ENCODE assay signal across 5 worm cellular contexts in the genomic region with DNA sequence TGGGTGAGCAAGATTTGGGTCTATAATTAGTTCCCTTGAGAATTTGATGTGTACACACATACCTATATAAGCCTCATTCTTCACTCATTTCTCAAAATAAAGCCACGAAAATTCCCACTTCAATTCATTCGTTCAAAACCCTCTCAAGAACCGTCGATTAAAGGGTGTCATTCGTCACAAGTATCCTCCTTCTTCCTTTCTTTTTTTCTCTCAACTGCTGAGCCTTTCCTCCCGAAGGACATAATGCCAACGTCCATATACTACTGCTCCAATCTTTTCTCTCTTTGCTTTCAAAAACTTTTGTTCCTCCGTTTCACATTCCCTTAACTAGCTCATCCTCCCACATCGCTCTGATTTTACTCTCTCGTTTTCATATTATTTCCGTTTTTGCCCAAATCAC.
A peak's percentile ranks its signal among the peaks of the same experiment; 100 is the strongest.
TF ChIP-seq lines count a peak whose summit lies in the region.

A gene (plus strand): TSS at position 137 of the 400 bp plus-strand sequence.

TF ChIP-seq in whole organism, L1 larva, 84 proteins besides CTCF, POLR2A, EP300 and RAD21:
- TF ChIP-seq fkh-8 (tag; optimal IDR thresholded peaks at IDR 0.05; lab: Kevin White, UChicago) (no peak), elt-3 (tag; optimal IDR thresholded peaks at IDR 0.05; lab: Kevin White, UChicago) (no peak), ztf-4 (tag; optimal IDR thresholded peaks at IDR 0.05; lab: Kevin White, UChicago) (no peak), nhr-28 (tag; optimal IDR thresholded peaks at IDR 0.05; lab: Kevin White, UChicago) (no peak), lin-14 (GFP tag; optimal IDR thresholded peaks at IDR 0.05; lab: Kevin White, UChicago) (peak; percentile 63)

TF ChIP-seq in whole organism, L2 larva, 48 proteins besides CTCF, POLR2A, EP300 and RAD21 (continues in another document):
- no peak for TF ChIP-seq mbf-1 (tag; optimal IDR thresholded peaks at IDR 0.05; lab: Kevin White, UChicago)
- no peak for TF ChIP-seq ceh-16 (tag; optimal IDR thresholded peaks at IDR 0.05; lab: Kevin White, UChicago)
- TF ChIP-seq sma-9 (GFP tag; optimal IDR thresholded peaks at IDR 0.05; lab: Kevin White, UChicago): peak; percentile 28
- TF ChIP-seq sma-9 (tag; optimal IDR thresholded peaks at IDR 0.05; lab: Kevin White, UChicago): no peak
- TF ChIP-seq lin-39 (tag; optimal IDR thresholded peaks at IDR 0.05; lab: Kevin White, UChicago): no peak
- no peak for TF ChIP-seq sma-3 (GFP tag; optimal IDR thresholded peaks at IDR 0.05; lab: Kevin White, UChicago)
- TF ChIP-seq peb-1 (tag; optimal IDR thresholded peaks at IDR 0.05; lab: Kevin White, UChicago): no peak
- no peak for TF ChIP-seq nhr-25 (tag; optimal IDR thresholded peaks at IDR 0.05; lab: Kevin White, UChicago)
- TF ChIP-seq sem-4 (tag; optimal IDR thresholded peaks at IDR 0.05; lab: Kevin White, UChicago): no peak
- TF ChIP-seq zag-1 (tag; optimal IDR thresholded peaks at IDR 0.05; lab: Kevin White, UChicago): peak; percentile 53
- TF ChIP-seq unc-39 (tag; optimal IDR thresholded peaks at IDR 0.05; lab: Kevin White, UChicago): no peak
- no peak for TF ChIP-seq ztf-1 (GFP tag; conservative IDR thresholded peaks at IDR 0.05; lab: Robert Waterston, UW)
- TF ChIP-seq ceh-82 (tag; optimal IDR thresholded peaks at IDR 0.05; lab: Kevin White, UChicago): no peak
- no peak for TF ChIP-seq ama-1 (optimal IDR thresholded peaks at IDR 0.05; lab: Kevin White, UChicago)
- TF ChIP-seq Y55F3AM.14 (GFP tag; optimal IDR thresholded peaks at IDR 0.05; lab: Kevin White, UChicago): no peak
- TF ChIP-seq gmeb-1 (tag; optimal IDR thresholded peaks at IDR 0.05; lab: Kevin White, UChicago): no peak
- no peak for TF ChIP-seq mdl-1 (tag; optimal IDR thresholded peaks at IDR 0.05; lab: Kevin White, UChicago)
- no peak for TF ChIP-seq alr-1 (tag; optimal IDR thresholded peaks at IDR 0.05; lab: Kevin White, UChicago)
- TF ChIP-seq ztf-4 (tag; optimal IDR thresholded peaks at IDR 0.05; lab: Kevin White, UChicago): no peak
- TF ChIP-seq blmp-1 (tag; optimal IDR thresholded peaks at IDR 0.05; lab: Kevin White, UChicago; ENCODE audit: insufficient read depth): no peak
- no peak for TF ChIP-seq elt-3 (tag; optimal IDR thresholded peaks at IDR 0.05; lab: Kevin White, UChicago)
- no peak for TF ChIP-seq mab-5 (tag; optimal IDR thresholded peaks at IDR 0.05; lab: Kevin White, UChicago)

TF ChIP-seq in whole organism, L3 larva, 47 proteins besides CTCF, POLR2A, EP300 and RAD21:
- no peak for TF ChIP-seq elt-3 (tag; optimal IDR thresholded peaks at IDR 0.05; lab: Kevin White, UChicago)
- no peak for TF ChIP-seq hmg-11 (tag; optimal IDR thresholded peaks at IDR 0.05; lab: Kevin White, UChicago)
- peak; percentile 44 for TF ChIP-seq lin-39 (tag; optimal IDR thresholded peaks at IDR 0.05; lab: Kevin White, UChicago)
- TF ChIP-seq elt-2 (tag; optimal IDR thresholded peaks at IDR 0.05; lab: Kevin White, UChicago): no peak
- TF ChIP-seq fkh-10 (GFP tag; optimal IDR thresholded peaks at IDR 0.05; lab: Kevin White, UChicago): no peak
- TF ChIP-seq ztf-4 (tag; optimal IDR thresholded peaks at IDR 0.05; lab: Kevin White, UChicago): no peak

TF ChIP-seq in whole organism, L4 larva, 104 proteins besides CTCF, POLR2A, EP300 and RAD21:
- TF ChIP-seq ceh-32 (tag; optimal IDR thresholded peaks at IDR 0.05; lab: Kevin White, UChicago; ENCODE audit: poor library complexity): no peak
- peak; percentile 31 for TF ChIP-seq hlh-30 (tag; optimal IDR thresholded peaks at IDR 0.05; lab: Kevin White, UChicago; ENCODE audit: insufficient read depth)
- TF ChIP-seq F49E8.2 (tag; optimal IDR thresholded peaks at IDR 0.05; lab: Kevin White, UChicago; ENCODE audit: borderline replicate concordance): no peak
- TF ChIP-seq set-16 (GFP tag; IDR thresholded peaks at IDR 0.05; lab: Robert Waterston, UW): no peak
- TF ChIP-seq fkh-10 (GFP tag; optimal IDR thresholded peaks at IDR 0.05; lab: Kevin White, UChicago): peak; percentile 30
- no peak for TF ChIP-seq vab-7 (GFP tag; IDR thresholded peaks at IDR 0.05; lab: Robert Waterston, UW)
- no peak for TF ChIP-seq lir-3 (tag; optimal IDR thresholded peaks at IDR 0.05; lab: Kevin White, UChicago)
- TF ChIP-seq mdt-29 (GFP tag; IDR thresholded peaks at IDR 0.05; lab: Robert Waterston, UW): no peak
- 0 out of 2 replicates have a peak, but pooled peaks have one; percentile 21 for TF ChIP-seq ceh-20 (GFP tag; IDR thresholded peaks at IDR 0.05; lab: Robert Waterston, UW)
- no peak for TF ChIP-seq attf-4 (tag; optimal IDR thresholded peaks at IDR 0.05; lab: Kevin White, UChicago)
- no peak for TF ChIP-seq ces-1 (GFP tag; optimal IDR thresholded peaks at IDR 0.05; lab: Kevin White, UChicago)
- no peak for TF ChIP-seq F26F4.8 (GFP tag; conservative IDR thresholded peaks at IDR 0.05; lab: Robert Waterston, UW)
- TF ChIP-seq mep-1 (tag; optimal IDR thresholded peaks at IDR 0.05; lab: Kevin White, UChicago): peak; percentile 12
- TF ChIP-seq ceh-44 (GFP tag; IDR thresholded peaks at IDR 0.05; lab: Robert Waterston, UW): no peak
- TF ChIP-seq nhr-42 (GFP tag; IDR thresholded peaks at IDR 0.05; lab: Robert Waterston, UW): no peak
- no peak for TF ChIP-seq ceh-62 (tag; optimal IDR thresholded peaks at IDR 0.05; lab: Kevin White, UChicago)
TF ChIP-seq in whole organism, L4 larva: peak in this region for 4.

TF ChIP-seq in whole organism, young adult, 124 proteins besides CTCF, POLR2A, EP300 and RAD21:
- TF ChIP-seq ceh-27 (GFP tag; optimal IDR thresholded peaks at IDR 0.05; lab: Kevin White, UChicago) (peak; percentile 9), efl-1 (GFP tag; optimal IDR thresholded peaks at IDR 0.05; lab: Kevin White, UChicago) (no peak)
